Worm (Caenorhabditis elegans) whole organism, L1 larva: Measurements from ENCODE around the gene srd-4.
A peak's percentile ranks its signal among the peaks of the same experiment; 100 is the strongest.

Experiments used
- F16B12.6 ChIP-seq: fragments of 150-350 bp; optimal IDR thresholded peaks from 2 replicates; lab custom pipeline; 2014; ENCODE audit warnings: missing biosample characterization, missing genetic modification characterization
- alr-1 ChIP-seq: fragments of 200-800 bp; sonication (Bioruptor generic); optimal IDR thresholded peaks from 2 replicates; lab custom pipeline; 2018; ENCODE audit warnings: borderline replicate concordance, mild to moderate bottlenecking, missing genetic modification characterization, missing compliant biosample characterization
- ama-1 ChIP-seq: fragments of 150-350 bp; optimal IDR thresholded peaks from 2 replicates; lab custom pipeline; 2014
- blmp-1 ChIP-seq: fragments of 150-350 bp; optimal IDR thresholded peaks from 2 replicates; lab custom pipeline; 2014; ENCODE audit warnings: missing biosample characterization, missing genetic modification characterization
- ceh-63 ChIP-seq: fragments of 200-800 bp; sonication (Bioruptor generic); optimal IDR thresholded peaks from 2 replicates; lab custom pipeline; 2018; ENCODE audit warnings: mild to moderate bottlenecking, missing genetic modification characterization, missing compliant biosample characterization
- ces-1 ChIP-seq: fragments of 150-350 bp; optimal IDR thresholded peaks from 2 replicates; lab custom pipeline; 2014; ENCODE audit warnings: missing biosample characterization, missing genetic modification reagents, missing genetic modification characterization
- dsc-1 ChIP-seq: sonication (generic microtip); optimal IDR thresholded peaks from 2 replicates; lab custom pipeline; 2016; ENCODE audit warnings: mild to moderate bottlenecking, missing genetic modification characterization, missing compliant biosample characterization
- efl-3 ChIP-seq: fragments of 200-800 bp; sonication (Bioruptor generic); optimal IDR thresholded peaks from 2 replicates; lab custom pipeline; 2018; ENCODE audit warnings: mild to moderate bottlenecking, missing genetic modification characterization, missing compliant biosample characterization
- egl-13 ChIP-seq: sonication (generic microtip); optimal IDR thresholded peaks from 2 replicates; lab custom pipeline; 2016; ENCODE audit warnings: missing genotype, missing genetic modification reagents, missing genetic modification characterization, missing compliant biosample characterization
- egl-27 ChIP-seq, 2 experiments: fragments of 150-350 bp in 1 of 2; sonication (generic microtip); optimal IDR thresholded peaks; 3 replicates each; lab custom pipeline; 2017 to 2018; ENCODE audit warnings: missing biosample characterization in 2 of 2, missing genetic modification characterization in 2 of 2, missing genetic modification reagents in 2 of 2
- elt-3 ChIP-seq, 6 experiments: fragments of 150-350 bp in 1 of 6; sonication (generic microtip); optimal IDR thresholded peaks; 2 replicates each; lab custom pipeline; 2017 to 2018; ENCODE audit warnings: missing biosample characterization in 6 of 6, missing genetic modification characterization in 6 of 6, inconsistent platforms in 1 of 6
- fkh-4 ChIP-seq: sonication (generic microtip); optimal IDR thresholded peaks from 2 replicates; lab custom pipeline; 2016; ENCODE audit warnings: missing compliant biosample characterization, missing genetic modification characterization, borderline replicate concordance
- fkh-8 ChIP-seq: sonication (generic microtip); optimal IDR thresholded peaks from 2 replicates; lab custom pipeline; 2016; ENCODE audit warnings: mild to moderate bottlenecking, missing genetic modification characterization, missing compliant biosample characterization
- hlh-17 ChIP-seq: fragments of 200-800 bp; sonication (Bioruptor generic); optimal IDR thresholded peaks from 2 replicates; lab custom pipeline; 2018; ENCODE audit warnings: missing genetic modification characterization, mild to moderate bottlenecking, missing compliant biosample characterization, moderate library complexity, borderline replicate concordance
- hpl-2 ChIP-seq: fragments of 150-350 bp; optimal IDR thresholded peaks from 2 replicates; lab custom pipeline; 2014; ENCODE audit warnings: missing biosample characterization, missing genetic modification reagents, missing genetic modification characterization
- isw-1 ChIP-seq: fragments of 200-800 bp; sonication (Bioruptor generic); IDR thresholded peaks from 2 replicates; pipeline ENCODE4 v1.3.6; 2022; ENCODE audit warnings: missing genetic modification characterization, missing compliant biosample characterization
- jun-1 ChIP-seq: fragments of 150-350 bp; optimal IDR thresholded peaks from 2 replicates; lab custom pipeline; 2014; ENCODE audit warnings: missing biosample characterization, missing genetic modification reagents, missing genetic modification characterization
- lin-35 ChIP-seq, 2 experiments: fragments of 150-350 bp; optimal IDR thresholded peaks; 2 replicates each; lab custom pipeline; 2014; ENCODE audit warnings: missing biosample characterization in 2 of 2, missing genetic modification characterization in 2 of 2, missing genetic modification reagents in 2 of 2
- lin-39 ChIP-seq: fragments of 150-350 bp; optimal IDR thresholded peaks from 2 replicates; lab custom pipeline; 2014; ENCODE audit warnings: missing biosample characterization, missing genetic modification reagents, missing genetic modification characterization
- lir-3 ChIP-seq: sonication (generic microtip); optimal IDR thresholded peaks from 2 replicates; lab custom pipeline; 2016; ENCODE audit warnings: mild to moderate bottlenecking, missing genetic modification characterization, moderate library complexity, missing compliant biosample characterization; ENCODE audit not compliant: poor library complexity
- mab-9 ChIP-seq: fragments of 200-800 bp; sonication (Bioruptor generic); IDR thresholded peaks from 2 replicates; pipeline ENCODE4 v1.3.6; 2022; ENCODE audit warnings: missing genetic modification reagents, missing genetic modification characterization, missing compliant biosample characterization
- mdl-1 ChIP-seq, 2 experiments: fragments of 150-350 bp; optimal IDR thresholded peaks; 2 replicates each; lab custom pipeline; 2014 to 2017; ENCODE audit warnings: missing biosample characterization in 2 of 2, missing genetic modification characterization in 2 of 2, inconsistent platforms in 1 of 2
- mep-1 ChIP-seq: fragments of 150-350 bp; optimal IDR thresholded peaks from 2 replicates; lab custom pipeline; 2014; ENCODE audit warnings: missing biosample characterization, missing genetic modification characterization
- nhr-20 ChIP-seq: sonication (generic microtip); optimal IDR thresholded peaks from 2 replicates; lab custom pipeline; 2016; ENCODE audit warnings: mild to moderate bottlenecking, missing genetic modification characterization, missing compliant biosample characterization
- nhr-28 ChIP-seq: fragments of 150-350 bp; optimal IDR thresholded peaks from 2 replicates; lab custom pipeline; 2014; ENCODE audit warnings: missing biosample characterization, missing genetic modification characterization
- nhr-47 ChIP-seq: sonication (generic microtip); optimal IDR thresholded peaks from 2 replicates; lab custom pipeline; 2016; ENCODE audit warnings: mild to moderate bottlenecking, missing genetic modification characterization, moderate library complexity, missing compliant biosample characterization
- nhr-77 ChIP-seq: fragments of 150-350 bp; optimal IDR thresholded peaks from 2 replicates; lab custom pipeline; 2014; ENCODE audit warnings: missing biosample characterization, missing genetic modification characterization
- nhr-85 ChIP-seq: sonication (generic microtip); peaks from one replicate; lab custom pipeline; 2016; ENCODE audit warnings: missing genetic modification characterization, inconsistent platforms, missing compliant biosample characterization
- nhr-90 ChIP-seq: sonication (generic microtip); optimal IDR thresholded peaks from 2 replicates; lab custom pipeline; 2016; ENCODE audit warnings: mild to moderate bottlenecking, missing genetic modification characterization, missing compliant biosample characterization; ENCODE audit not compliant: poor library complexity
- pag-3 ChIP-seq: sonication (generic microtip); optimal IDR thresholded peaks from 2 replicates; lab custom pipeline; 2017; ENCODE audit warnings: missing genetic modification characterization, mild to moderate bottlenecking, missing compliant biosample characterization, antibody characterized with exemption, borderline replicate concordance; ENCODE audit not compliant: insufficient read depth
- pax-3 ChIP-seq: fragments of 200-800 bp; sonication (Bioruptor generic); optimal IDR thresholded peaks from 2 replicates; lab custom pipeline; 2018; ENCODE audit warnings: mild to moderate bottlenecking, missing genetic modification characterization, moderate library complexity, missing compliant biosample characterization
- pqm-1 ChIP-seq: sonication (generic microtip); optimal IDR thresholded peaks from 3 replicates; lab custom pipeline; 2017; ENCODE audit warnings: missing biosample characterization, missing genetic modification characterization
- snpc-4 ChIP-seq: fragments of 150-350 bp; optimal IDR thresholded peaks from 2 replicates; lab custom pipeline; 2014; ENCODE audit warnings: missing biosample characterization, missing genetic modification characterization
- sptf-1 ChIP-seq: fragments of 150-350 bp; optimal IDR thresholded peaks from 2 replicates; lab custom pipeline; 2014; ENCODE audit warnings: missing biosample characterization, missing genetic modification characterization
- swsn-7 ChIP-seq: sonication (generic microtip); optimal IDR thresholded peaks from 2 replicates; lab custom pipeline; 2016; ENCODE audit warnings: missing genetic modification characterization, missing compliant biosample characterization
- tbx-2 ChIP-seq: sonication (generic microtip); optimal IDR thresholded peaks from 2 replicates; lab custom pipeline; 2016; ENCODE audit warnings: missing genetic modification characterization, missing compliant biosample characterization
- tlp-1 ChIP-seq: fragments of 150-350 bp; optimal IDR thresholded peaks from 2 replicates; lab custom pipeline; 2014; ENCODE audit warnings: missing biosample characterization, missing genetic modification characterization
- unc-30 ChIP-seq: sonication (generic microtip); optimal IDR thresholded peaks from 2 replicates; lab custom pipeline; 2017; ENCODE audit warnings: missing biosample characterization, missing genetic modification characterization
- unc-62 ChIP-seq: fragments of 150-350 bp; optimal IDR thresholded peaks from 2 replicates; lab custom pipeline; 2014; ENCODE audit warnings: missing biosample characterization, missing genetic modification reagents, missing genetic modification characterization
- vab-15 ChIP-seq: sonication (generic microtip); optimal IDR thresholded peaks from 2 replicates; lab custom pipeline; 2017; ENCODE audit warnings: missing genotype, mild to moderate bottlenecking, missing genetic modification characterization, missing compliant biosample characterization
- xbp-1 ChIP-seq: sonication (generic microtip); optimal IDR thresholded peaks from 2 replicates; lab custom pipeline; 2016; ENCODE audit warnings: missing genetic modification characterization, missing compliant biosample characterization
- ztf-11 ChIP-seq, 2 experiments: sonication (generic microtip); optimal IDR thresholded peaks; 2 replicates each; lab custom pipeline; 2016 to 2017; ENCODE audit warnings: missing genetic modification characterization in 2 of 2, missing biosample characterization in 1 of 2, missing compliant biosample characterization in 1 of 2

The srd-4 gene

ce11 chrV:12181310-12181709 is 3.4 kb upstream of the srd-4 start, which contains the start of gene elpc-3:
TSS of gene elpc-3 (minus strand) at chrV:12181410.
- TF ChIP-seq unc-30 (no peak), dsc-1 (tag; lab: Kevin White, UChicago) (no peak), nhr-28 (tag; lab: Kevin White, UChicago) (no peak), tbx-2 (no peak), ceh-63 (GFP tag; lab: Kevin White, UChicago) (no peak), alr-1 (tag; lab: Kevin White, UChicago) (no peak), swsn-7 (tag; lab: Kevin White, UChicago) (no peak), hpl-2 (GFP tag; lab: Kevin White, UChicago) (no peak), fkh-8 (tag; lab: Kevin White, UChicago) (no peak), elt-3 (tag; optimal IDR thresholded peaks at IDR 0.05; lab: Kevin White, UChicago) (no peak)

- TF ChIP-seq nhr-85 (tag; lab: Kevin White, UChicago) (peak; percentile 5), dsc-1 (tag; lab: Kevin White, UChicago) (no peak)
These were observed 895 bp upstream of the srd-4 start, which contains the start of gene usip-1 for ce11 chrV:12183854-12184253. TSS of gene usip-1 (minus strand) at chrV:12184194.

ce11 chrV:12187344-12187743 is 2.6 kb downstream of the srd-4 start, which contains the start of gene ZK863.8:
TSS of gene ZK863.8 (minus strand) at chrV:12187516.
- TF ChIP-seq nhr-20 (tag; lab: Kevin White, UChicago) (no peak), ces-1 (GFP tag; lab: Kevin White, UChicago) (no peak), ama-1 (lab: Kevin White, UChicago) (no peak), jun-1 (tag; lab: Kevin White, UChicago) (no peak)

- TF ChIP-seq ztf-11 (tag; optimal IDR thresholded peaks at IDR 0.05; lab: Kevin White, UChicago) (no peak), nhr-20 (tag; lab: Kevin White, UChicago) (no peak), tbx-2 (peak; percentile 26), pqm-1 (tag; lab: Kevin White, UChicago) (no peak)
These were observed 4.1 kb downstream of the srd-4 start for ce11 chrV:12188830-12189229.

- TF ChIP-seq ces-1 (GFP tag; lab: Kevin White, UChicago): no peak
- TF ChIP-seq efl-3: no peak
- no peak for TF ChIP-seq vab-15 (tag; lab: Kevin White, UChicago)
- no peak for TF ChIP-seq lin-39 (tag; lab: Kevin White, UChicago)
- TF ChIP-seq egl-27 (tag; optimal IDR thresholded peaks at IDR 0.05; lab: Kevin White, UChicago): no peak
- no peak for TF ChIP-seq pqm-1 (tag; lab: Kevin White, UChicago)
- peak; percentile 41 for TF ChIP-seq nhr-77
- TF ChIP-seq lin-35 (GFP tag; optimal IDR thresholded peaks at IDR 0.05; lab: Kevin White, UChicago): peak; percentile 79 to 87
- no peak for TF ChIP-seq tlp-1 (tag; lab: Kevin White, UChicago)
- no peak for TF ChIP-seq pag-3 (tag; lab: Kevin White, UChicago)
- peak; percentile 88 for TF ChIP-seq mep-1 (tag; lab: Kevin White, UChicago)
- TF ChIP-seq nhr-90 (tag; lab: Kevin White, UChicago): peak; percentile 59
- TF ChIP-seq nhr-28 (tag; lab: Kevin White, UChicago): no peak
- peak; percentile 59 for TF ChIP-seq xbp-1 (tag; lab: Kevin White, UChicago)
- TF ChIP-seq mab-9 (GFP tag; lab: Robert Waterston, UW): no peak
- peak in 1 of 2 experiments; percentile 19 for TF ChIP-seq ztf-11 (tag; optimal IDR thresholded peaks at IDR 0.05; lab: Kevin White, UChicago)
- TF ChIP-seq nhr-47: peak; percentile 72
- TF ChIP-seq fkh-4 (tag; lab: Kevin White, UChicago): no peak
- TF ChIP-seq hlh-17 (GFP tag; lab: Kevin White, UChicago): no peak
- TF ChIP-seq lir-3 (tag; lab: Kevin White, UChicago): peak; percentile 29
- peak; percentile 70 for TF ChIP-seq snpc-4 (tag; lab: Kevin White, UChicago)
- TF ChIP-seq blmp-1: peak; percentile 49
- peak; percentile 37 for TF ChIP-seq egl-13 (tag; lab: Kevin White, UChicago)
- no peak for TF ChIP-seq sptf-1 (tag; lab: Kevin White, UChicago)
- peak; percentile 7 for TF ChIP-seq jun-1 (tag; lab: Kevin White, UChicago)
- TF ChIP-seq F16B12.6 (tag; lab: Kevin White, UChicago): peak; percentile 95
- TF ChIP-seq isw-1: peak; percentile 41
- no peak for TF ChIP-seq pax-3
- no peak for TF ChIP-seq unc-62 (GFP tag; lab: Kevin White, UChicago)
- TF ChIP-seq mdl-1 (tag; optimal IDR thresholded peaks at IDR 0.05; lab: Kevin White, UChicago): peak in 1 of 2 experiments; percentile 32
These were observed 6.3 kb downstream of the srd-4 start, which contains the start of gene dpy-30 for ce11 chrV:12190943-12191569. TSS of gene dpy-30 (plus strand) at chrV:12191519.
